Fruit fly (Drosophila melanogaster) whole organism, pupa: Measurements from ENCODE around the gene CG31029.

Experiments
- CG12605 ChIP-seq: fragments of 200-800 bp; sonication (Bioruptor generic); IDR thresholded peaks from 2 replicates; pipeline ENCODE4 v1.3.6; 2022; ENCODE audit warnings: missing biosample characterization, missing genetic modification characterization
- CG14655 ChIP-seq: fragments of 200-800 bp; sonication (Bioruptor generic); optimal IDR thresholded peaks from 3 replicates; lab custom pipeline; 2017; ENCODE audit warnings: mild to moderate bottlenecking, missing biosample characterization, missing genetic modification reagents, missing genetic modification characterization
- CG34367 ChIP-seq: fragments of 200-800 bp; sonication (Bioruptor generic); optimal IDR thresholded peaks from 2 replicates; lab custom pipeline; 2018; ENCODE audit warnings: missing biosample characterization, mild to moderate bottlenecking, missing genetic modification characterization
- CG4496 ChIP-seq: fragments of 200-800 bp; sonication (Bioruptor generic); IDR thresholded peaks from 3 replicates; pipeline ENCODE4 v1.3.6; 2022; ENCODE audit warnings: missing biosample characterization, missing genetic modification characterization
- EcR ChIP-seq: fragments of 200-800 bp; sonication (Bioruptor generic); optimal IDR thresholded peaks from 3 replicates; lab custom pipeline; 2019; ENCODE audit warnings: missing biosample characterization, missing genetic modification characterization, mild to moderate bottlenecking, moderate library complexity, missing genetic modification reagents
- Ets98B ChIP-seq: fragments of 200-800 bp; sonication (Bioruptor generic); IDR thresholded peaks from 2 replicates; pipeline ENCODE4 v1.3.6; 2022; ENCODE audit warnings: missing biosample characterization, missing genetic modification characterization
- Pif1A ChIP-seq: fragments of 200-800 bp; sonication (Bioruptor generic); optimal IDR thresholded peaks from 3 replicates; lab custom pipeline; 2016; ENCODE audit warnings: missing biosample characterization, missing genetic modification characterization
- Snoo ChIP-seq: fragments of 200-800 bp; sonication (Bioruptor generic); optimal IDR thresholded peaks from 3 replicates; lab custom pipeline; 2017; ENCODE audit warnings: missing biosample characterization, mild to moderate bottlenecking, missing genetic modification characterization, inconsistent platforms
- fd96Ca ChIP-seq: fragments of 200-800 bp; sonication (Bioruptor generic); IDR thresholded peaks from 3 replicates; pipeline ENCODE4 v1.3.6; 2022; ENCODE audit warnings: missing biosample characterization, missing genetic modification characterization

- TF ChIP-seq fd96Ca (GFP tag; lab: Robert Waterston, UW): no peak
- TF ChIP-seq EcR: no peak
- no peak for TF ChIP-seq CG12605 (GFP tag; lab: Robert Waterston, UW)
- no peak for TF ChIP-seq CG14655 (GFP tag; lab: Kevin White, UChicago)
- no peak for TF ChIP-seq CG4496 (GFP tag; lab: Robert Waterston, UW)
- TF ChIP-seq Snoo (tag; lab: Kevin White, UChicago): no peak
- TF ChIP-seq CG34367 (tag; lab: Kevin White, UChicago): no peak
- no peak for TF ChIP-seq Pif1A (GFP tag; lab: Kevin White, UChicago)
- no peak for TF ChIP-seq Ets98B (GFP tag; lab: Robert Waterston, UW)
These were observed 45.3 kb upstream of the CG31029 start, which contains the start of the genes CG1983 and CG15530 for dm6 chr3R:30177494-30177893.
